Worm (Caenorhabditis elegans): ENCODE results near the gene B0035.13.

B0035.13 gene

ce11 chrIV:11285239-11285638, 21.3 kb downstream of the B0035.13 start:
- no peak for TF ChIP-seq sem-2 (GFP tag; optimal IDR thresholded peaks at IDR 0.05)

- TF ChIP-seq sptf-1 (tag; optimal IDR thresholded peaks at IDR 0.05) (no peak), pha-4 (tag; optimal IDR thresholded peaks at IDR 0.05) (peak; percentile 24)
Measured at ce11 chrIV:11284102-11284531, 22.4 kb downstream of the B0035.13 start.

- no peak for TF ChIP-seq elt-3 (tag; optimal IDR thresholded peaks at IDR 0.05)
- no peak for TF ChIP-seq sem-2 (GFP tag; optimal IDR thresholded peaks at IDR 0.05)
- TF ChIP-seq snpc-4 (tag; optimal IDR thresholded peaks at IDR 0.05): no peak
- no peak for TF ChIP-seq nhr-237 (tag; optimal IDR thresholded peaks at IDR 0.05)
- no peak for TF ChIP-seq ztf-11 (tag; optimal IDR thresholded peaks at IDR 0.05)
- no peak for TF ChIP-seq ces-1 (GFP tag; optimal IDR thresholded peaks at IDR 0.05)
- TF ChIP-seq nhr-12 (tag; optimal IDR thresholded peaks at IDR 0.05): no peak
- no peak for TF ChIP-seq sptf-1 (tag; optimal IDR thresholded peaks at IDR 0.05)
- TF ChIP-seq unc-62 (GFP tag; optimal IDR thresholded peaks at IDR 0.05): no peak
- no peak for TF ChIP-seq lin-13 (tag; optimal IDR thresholded peaks at IDR 0.05)
- TF ChIP-seq drap-1 (GFP tag; optimal IDR thresholded peaks at IDR 0.05): no peak
- TF ChIP-seq flh-1 (GFP tag; optimal IDR thresholded peaks at IDR 0.05): no peak
- no peak for TF ChIP-seq mls-2 (tag; optimal IDR thresholded peaks at IDR 0.05)
- no peak for TF ChIP-seq nhr-2 (tag; optimal IDR thresholded peaks at IDR 0.05)
Measured at ce11 chrIV:11276026-11276425, 30.5 kb downstream of the B0035.13 start.

ce11 chrIV:11273151-11273550, 33.4 kb downstream of the B0035.13 start, which contains the start of gene gtl-2:
TSS of gene gtl-2 (plus strand) at chrIV:11273451.
- TF ChIP-seq mep-1 (tag; optimal IDR thresholded peaks at IDR 0.05) (no peak), lsy-2 (tag; optimal IDR thresholded peaks at IDR 0.05) (no peak), ceh-39 (tag; optimal IDR thresholded peaks at IDR 0.05) (no peak), lin-32 (GFP tag; optimal IDR thresholded peaks at IDR 0.05) (no peak), flh-1 (GFP tag; optimal IDR thresholded peaks at IDR 0.05) (no peak), lin-13 (tag; optimal IDR thresholded peaks at IDR 0.05) (no peak), M03D4.4 (tag; optimal IDR thresholded peaks at IDR 0.05) (no peak), ceh-43 (GFP tag; optimal IDR thresholded peaks at IDR 0.05) (no peak), ces-1 (GFP tag; optimal IDR thresholded peaks at IDR 0.05) (no peak), mls-2 (tag; optimal IDR thresholded peaks at IDR 0.05) (no peak), tbx-8 (GFP tag; optimal IDR thresholded peaks at IDR 0.05) (no peak), snpc-4 (tag; optimal IDR thresholded peaks at IDR 0.05) (no peak), elt-1 (tag; optimal IDR thresholded peaks at IDR 0.05; ENCODE audit: borderline replicate concordance, insufficient read depth) (no peak), ztf-11 (tag; optimal IDR thresholded peaks at IDR 0.05) (no peak), ceh-83 (GFP tag; optimal IDR thresholded peaks at IDR 0.05) (no peak), unc-120 (tag; optimal IDR thresholded peaks at IDR 0.05; ENCODE audit: poor library complexity, severe bottlenecking) (no peak), blmp-1 (tag; optimal IDR thresholded peaks at IDR 0.05) (no peak)

ce11 chrIV:11271262-11271661, 35.3 kb downstream of the B0035.13 start, which contains the start of gene nhr-7:
TSS of gene nhr-7 (minus strand) at chrIV:11271362.
- TF ChIP-seq tbx-8 (GFP tag; optimal IDR thresholded peaks at IDR 0.05) (no peak), bed-3 (GFP tag; optimal IDR thresholded peaks at IDR 0.05) (no peak), unc-62 (GFP tag; optimal IDR thresholded peaks at IDR 0.05) (no peak), nhr-76 (tag; optimal IDR thresholded peaks at IDR 0.05) (no peak), flh-1 (GFP tag; optimal IDR thresholded peaks at IDR 0.05) (no peak), mep-1 (tag; optimal IDR thresholded peaks at IDR 0.05) (no peak), nhr-12 (tag; optimal IDR thresholded peaks at IDR 0.05) (no peak), lsy-2 (tag; optimal IDR thresholded peaks at IDR 0.05) (no peak), unc-120 (tag; optimal IDR thresholded peaks at IDR 0.05; ENCODE audit: poor library complexity, severe bottlenecking) (no peak), nhr-28 (tag; optimal IDR thresholded peaks at IDR 0.05) (no peak), ces-1 (GFP tag; optimal IDR thresholded peaks at IDR 0.05) (no peak), sptf-1 (tag; optimal IDR thresholded peaks at IDR 0.05) (no peak), drap-1 (GFP tag; optimal IDR thresholded peaks at IDR 0.05) (no peak), elt-3 (tag; optimal IDR thresholded peaks at IDR 0.05) (no peak), lin-32 (GFP tag; optimal IDR thresholded peaks at IDR 0.05) (no peak), M03D4.4 (tag; optimal IDR thresholded peaks at IDR 0.05) (no peak), sem-2 (GFP tag; optimal IDR thresholded peaks at IDR 0.05) (no peak), mls-2 (tag; optimal IDR thresholded peaks at IDR 0.05) (no peak), ham-2 (GFP tag; optimal IDR thresholded peaks at IDR 0.05) (no peak)

Data from whole organism, mixed stage, embryonic.